Worm (Caenorhabditis elegans) whole organism, L1 larva: ENCODE data around the gene F46C5.9.

ENCODE experiments used
- C04F5.9 ChIP-seq: sonication (generic microtip); optimal IDR thresholded peaks from 2 replicates; lab custom pipeline; 2016; ENCODE audit warnings: missing genetic modification characterization, missing compliant biosample characterization
- C16A3.4 ChIP-seq: fragments of 150-350 bp; optimal IDR thresholded peaks from 2 replicates; lab custom pipeline; 2014; ENCODE audit warnings: missing biosample characterization, missing genetic modification characterization
- C34B4.2 ChIP-seq: sonication (generic microtip); optimal IDR thresholded peaks from 2 replicates; lab custom pipeline; 2017; ENCODE audit warnings: mild to moderate bottlenecking, missing genetic modification characterization, missing compliant biosample characterization
- aly-2 ChIP-seq: fragments of 150-350 bp; optimal IDR thresholded peaks from 2 replicates; lab custom pipeline; 2014; ENCODE audit warnings: missing biosample characterization, missing genetic modification characterization
- ceh-8 ChIP-seq: fragments of 200-800 bp; sonication (Bioruptor generic); optimal IDR thresholded peaks from 2 replicates; lab custom pipeline; 2018; ENCODE audit warnings: mild to moderate bottlenecking, missing genetic modification characterization, moderate library complexity, missing compliant biosample characterization
- ceh-82 ChIP-seq, 3 experiments: fragments of 150-350 bp in 1 of 3; sonication (generic microtip) in 2 of 3; optimal IDR thresholded peaks; 2 replicates each; lab custom pipeline; 2014 to 2017; ENCODE audit warnings: missing biosample characterization in 3 of 3, missing genetic modification characterization in 3 of 3
- ceh-88 ChIP-seq: fragments of 200-800 bp; sonication (Bioruptor generic); IDR thresholded peaks from 2 replicates; pipeline ENCODE4 v1.3.6; 2022; ENCODE audit warnings: missing genetic modification characterization, missing compliant biosample characterization
- ceh-90 ChIP-seq: sonication (generic microtip); optimal IDR thresholded peaks from 2 replicates; lab custom pipeline; 2016; ENCODE audit warnings: missing genetic modification characterization, missing compliant biosample characterization
- ces-1 ChIP-seq: fragments of 150-350 bp; optimal IDR thresholded peaks from 2 replicates; lab custom pipeline; 2014; ENCODE audit warnings: missing biosample characterization, missing genetic modification reagents, missing genetic modification characterization
- dpl-1 ChIP-seq, 3 experiments: fragments of 150-350 bp in 2 of 3; sonication (generic microtip) in 1 of 3; optimal IDR thresholded peaks; 2 replicates each; lab custom pipeline; 2014 to 2017; ENCODE audit warnings: missing biosample characterization in 3 of 3, missing genetic modification characterization in 3 of 3, missing genetic modification reagents in 3 of 3
- efl-3 ChIP-seq: fragments of 200-800 bp; sonication (Bioruptor generic); optimal IDR thresholded peaks from 2 replicates; lab custom pipeline; 2018; ENCODE audit warnings: mild to moderate bottlenecking, missing genetic modification characterization, missing compliant biosample characterization
- egl-13 ChIP-seq: sonication (generic microtip); optimal IDR thresholded peaks from 2 replicates; lab custom pipeline; 2016; ENCODE audit warnings: missing genotype, missing genetic modification reagents, missing genetic modification characterization, missing compliant biosample characterization
- elt-2 ChIP-seq: sonication (generic microtip); optimal IDR thresholded peaks from 2 replicates; lab custom pipeline; 2016; ENCODE audit warnings: missing genetic modification characterization, mild to moderate bottlenecking, inconsistent platforms, missing compliant biosample characterization, missing genetic modification reagents
- elt-3 ChIP-seq, 6 experiments: fragments of 150-350 bp in 1 of 6; sonication (generic microtip); optimal IDR thresholded peaks; 2 replicates each; lab custom pipeline; 2017 to 2018; ENCODE audit warnings: missing biosample characterization in 6 of 6, missing genetic modification characterization in 6 of 6, inconsistent platforms in 1 of 6
- fkh-10 ChIP-seq: sonication (generic microtip); optimal IDR thresholded peaks from 2 replicates; lab custom pipeline; 2017; ENCODE audit warnings: missing biosample characterization, missing genetic modification reagents, missing genetic modification characterization
- fkh-4 ChIP-seq: sonication (generic microtip); optimal IDR thresholded peaks from 2 replicates; lab custom pipeline; 2016; ENCODE audit warnings: missing compliant biosample characterization, missing genetic modification characterization, borderline replicate concordance
- fkh-8 ChIP-seq: sonication (generic microtip); optimal IDR thresholded peaks from 2 replicates; lab custom pipeline; 2016; ENCODE audit warnings: mild to moderate bottlenecking, missing genetic modification characterization, missing compliant biosample characterization
- fos-1 ChIP-seq: fragments of 150-350 bp; optimal IDR thresholded peaks from 2 replicates; lab custom pipeline; 2014; ENCODE audit warnings: missing biosample characterization, missing genetic modification characterization
- hlh-4 ChIP-seq: sonication (generic microtip); optimal IDR thresholded peaks from 2 replicates; lab custom pipeline; 2016; ENCODE audit warnings: mild to moderate bottlenecking, missing genetic modification characterization, missing compliant biosample characterization
- isw-1 ChIP-seq: fragments of 200-800 bp; sonication (Bioruptor generic); IDR thresholded peaks from 2 replicates; pipeline ENCODE4 v1.3.6; 2022; ENCODE audit warnings: missing genetic modification characterization, missing compliant biosample characterization
- lin-15B ChIP-seq: fragments of 150-350 bp; sonication (generic microtip); optimal IDR thresholded peaks from 3 replicates; lab custom pipeline; 2014; ENCODE audit warnings: missing biosample characterization, missing genetic modification characterization
- lin-39 ChIP-seq: fragments of 150-350 bp; optimal IDR thresholded peaks from 2 replicates; lab custom pipeline; 2014; ENCODE audit warnings: missing biosample characterization, missing genetic modification reagents, missing genetic modification characterization
- lir-3 ChIP-seq: sonication (generic microtip); optimal IDR thresholded peaks from 2 replicates; lab custom pipeline; 2016; ENCODE audit warnings: mild to moderate bottlenecking, missing genetic modification characterization, moderate library complexity, missing compliant biosample characterization; ENCODE audit not compliant: poor library complexity
- mab-9 ChIP-seq: fragments of 200-800 bp; sonication (Bioruptor generic); IDR thresholded peaks from 2 replicates; pipeline ENCODE4 v1.3.6; 2022; ENCODE audit warnings: missing genetic modification reagents, missing genetic modification characterization, missing compliant biosample characterization
- mef-2 ChIP-seq: fragments of 150-350 bp; optimal IDR thresholded peaks from 2 replicates; lab custom pipeline; 2014; ENCODE audit warnings: missing biosample characterization, missing genetic modification characterization
- mep-1 ChIP-seq: fragments of 150-350 bp; optimal IDR thresholded peaks from 2 replicates; lab custom pipeline; 2014; ENCODE audit warnings: missing biosample characterization, missing genetic modification characterization
- nhr-20 ChIP-seq: sonication (generic microtip); optimal IDR thresholded peaks from 2 replicates; lab custom pipeline; 2016; ENCODE audit warnings: mild to moderate bottlenecking, missing genetic modification characterization, missing compliant biosample characterization
- nhr-237 ChIP-seq: fragments of 150-350 bp; optimal IDR thresholded peaks from 2 replicates; lab custom pipeline; 2014; ENCODE audit warnings: missing biosample characterization, missing genetic modification characterization
- nhr-28 ChIP-seq: fragments of 150-350 bp; optimal IDR thresholded peaks from 2 replicates; lab custom pipeline; 2014; ENCODE audit warnings: missing biosample characterization, missing genetic modification characterization
- nhr-47 ChIP-seq: sonication (generic microtip); optimal IDR thresholded peaks from 2 replicates; lab custom pipeline; 2016; ENCODE audit warnings: mild to moderate bottlenecking, missing genetic modification characterization, moderate library complexity, missing compliant biosample characterization
- nhr-76 ChIP-seq: sonication (generic microtip); optimal IDR thresholded peaks from 2 replicates; lab custom pipeline; 2017; ENCODE audit warnings: missing biosample characterization, missing genetic modification characterization
- nhr-77 ChIP-seq: fragments of 150-350 bp; optimal IDR thresholded peaks from 2 replicates; lab custom pipeline; 2014; ENCODE audit warnings: missing biosample characterization, missing genetic modification characterization
- nhr-84 ChIP-seq: sonication (generic microtip); optimal IDR thresholded peaks from 2 replicates; lab custom pipeline; 2017; ENCODE audit warnings: missing biosample characterization, missing genetic modification characterization
- nhr-85 ChIP-seq: sonication (generic microtip); peaks from one replicate; lab custom pipeline; 2016; ENCODE audit warnings: missing genetic modification characterization, inconsistent platforms, missing compliant biosample characterization
- nhr-90 ChIP-seq: sonication (generic microtip); optimal IDR thresholded peaks from 2 replicates; lab custom pipeline; 2016; ENCODE audit warnings: mild to moderate bottlenecking, missing genetic modification characterization, missing compliant biosample characterization; ENCODE audit not compliant: poor library complexity
- pax-3 ChIP-seq: fragments of 200-800 bp; sonication (Bioruptor generic); optimal IDR thresholded peaks from 2 replicates; lab custom pipeline; 2018; ENCODE audit warnings: mild to moderate bottlenecking, missing genetic modification characterization, moderate library complexity, missing compliant biosample characterization
- pqm-1 ChIP-seq: sonication (generic microtip); optimal IDR thresholded peaks from 3 replicates; lab custom pipeline; 2017; ENCODE audit warnings: missing biosample characterization, missing genetic modification characterization
- rnt-1 ChIP-seq: sonication (generic microtip); optimal IDR thresholded peaks from 2 replicates; lab custom pipeline; 2016; ENCODE audit warnings: mild to moderate bottlenecking, missing genetic modification characterization, moderate library complexity, missing compliant biosample characterization
- skn-1 ChIP-seq: fragments of 150-350 bp; optimal IDR thresholded peaks from 2 replicates; lab custom pipeline; 2014; ENCODE audit warnings: missing biosample characterization, missing genetic modification characterization
- snpc-4 ChIP-seq: fragments of 150-350 bp; optimal IDR thresholded peaks from 2 replicates; lab custom pipeline; 2014; ENCODE audit warnings: missing biosample characterization, missing genetic modification characterization
- snu-23 ChIP-seq: sonication (generic microtip); optimal IDR thresholded peaks from 2 replicates; lab custom pipeline; 2016; ENCODE audit warnings: missing genetic modification characterization, missing compliant biosample characterization
- sox-4 ChIP-seq: sonication (generic microtip); optimal IDR thresholded peaks from 2 replicates; lab custom pipeline; 2016; ENCODE audit warnings: missing genetic modification characterization, missing compliant biosample characterization
- sptf-1 ChIP-seq: fragments of 150-350 bp; optimal IDR thresholded peaks from 2 replicates; lab custom pipeline; 2014; ENCODE audit warnings: missing biosample characterization, missing genetic modification characterization
- sup-37 ChIP-seq: fragments of 200-800 bp; sonication (Bioruptor generic); optimal IDR thresholded peaks from 2 replicates; lab custom pipeline; 2018; ENCODE audit warnings: mild to moderate bottlenecking, missing genetic modification characterization, missing compliant biosample characterization
- tbx-2 ChIP-seq: sonication (generic microtip); optimal IDR thresholded peaks from 2 replicates; lab custom pipeline; 2016; ENCODE audit warnings: missing genetic modification characterization, missing compliant biosample characterization
- unc-30 ChIP-seq: sonication (generic microtip); optimal IDR thresholded peaks from 2 replicates; lab custom pipeline; 2017; ENCODE audit warnings: missing biosample characterization, missing genetic modification characterization
- unc-86 ChIP-seq: sonication (generic microtip); optimal IDR thresholded peaks from 2 replicates; lab custom pipeline; 2016; ENCODE audit warnings: missing genetic modification characterization, missing compliant biosample characterization
- unc-98 ChIP-seq: fragments of 200-800 bp; sonication (Bioruptor generic); IDR thresholded peaks from 2 replicates; pipeline ENCODE4 v1.3.6; 2022; ENCODE audit warnings: missing genetic modification characterization, missing compliant biosample characterization
- vab-15 ChIP-seq: sonication (generic microtip); optimal IDR thresholded peaks from 2 replicates; lab custom pipeline; 2017; ENCODE audit warnings: missing genotype, mild to moderate bottlenecking, missing genetic modification characterization, missing compliant biosample characterization
- xbp-1 ChIP-seq: sonication (generic microtip); optimal IDR thresholded peaks from 2 replicates; lab custom pipeline; 2016; ENCODE audit warnings: missing genetic modification characterization, missing compliant biosample characterization
- zip-4 ChIP-seq: fragments of 200-800 bp; sonication (Bioruptor generic); optimal IDR thresholded peaks from 2 replicates; lab custom pipeline; 2018; ENCODE audit warnings: mild to moderate bottlenecking, missing genetic modification characterization, moderate library complexity, missing compliant biosample characterization

Gene F46C5.9

DNA sequence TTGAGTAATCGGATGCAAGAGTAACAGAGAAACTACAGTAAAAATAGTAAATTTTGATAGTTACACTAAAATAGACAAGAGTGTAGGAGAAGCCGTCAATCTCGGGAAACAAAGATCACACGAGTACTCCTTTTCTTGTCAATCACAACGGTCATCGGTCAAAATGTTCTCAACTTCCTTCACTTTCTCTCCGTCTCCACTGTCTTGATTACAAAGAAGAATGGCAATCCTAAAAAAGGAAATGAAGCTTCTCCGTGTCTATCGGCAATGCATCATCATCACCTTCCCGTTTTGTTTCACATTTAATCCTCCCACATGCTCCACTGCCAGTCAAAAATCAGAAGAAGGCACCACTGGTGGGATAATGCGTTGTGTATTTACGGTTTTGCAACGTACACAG, 10.8 kb downstream of the F46C5.9 start:
- TF ChIP-seq zip-4 (GFP tag; lab: Kevin White, UChicago) (no peak), nhr-47 (tag; lab: Kevin White, UChicago) (no peak), lin-39 (tag; lab: Kevin White, UChicago) (no peak), dpl-1 (GFP tag; optimal IDR thresholded peaks at IDR 0.05; lab: Kevin White, UChicago) (no peak), nhr-20 (tag; lab: Kevin White, UChicago) (no peak), lir-3 (tag; lab: Kevin White, UChicago) (no peak), nhr-90 (tag; lab: Kevin White, UChicago) (no peak), sox-4 (tag; lab: Kevin White, UChicago) (no peak), fkh-8 (tag; lab: Kevin White, UChicago) (no peak), mep-1 (no peak), unc-98 (GFP tag; lab: Robert Waterston, UW) (no peak), mab-9 (GFP tag; lab: Robert Waterston, UW) (no peak), pax-3 (tag; lab: Kevin White, UChicago) (no peak), pqm-1 (tag; lab: Kevin White, UChicago) (no peak)

DNA sequence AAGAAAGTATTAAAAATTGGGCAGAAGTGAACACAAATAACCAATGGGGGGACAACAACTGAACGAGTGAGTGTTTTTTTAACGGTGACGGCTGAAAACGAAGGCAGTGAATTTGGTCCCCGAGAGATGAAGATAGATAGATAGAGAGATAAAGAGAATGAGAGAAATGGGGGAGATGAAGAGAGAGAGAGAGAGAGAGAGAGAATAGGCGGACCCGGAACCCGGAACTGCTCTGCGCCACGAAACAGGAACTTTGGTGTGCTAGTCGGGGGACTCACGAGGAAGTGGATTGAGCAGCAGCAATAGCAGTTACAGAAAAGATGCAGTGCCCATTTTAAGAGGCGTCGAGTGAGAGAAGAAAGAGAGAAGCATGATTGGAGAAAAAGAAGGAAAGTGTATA, 14.1 kb downstream of the F46C5.9 start:
- TF ChIP-seq sup-37 (GFP tag; lab: Kevin White, UChicago) (no peak), ceh-8 (GFP tag; lab: Kevin White, UChicago) (peak; percentile 32), elt-3 (tag; optimal IDR thresholded peaks at IDR 0.05; lab: Kevin White, UChicago) (no peak), rnt-1 (tag; lab: Kevin White, UChicago) (peak; percentile 51), efl-3 (GFP tag; lab: Kevin White, UChicago) (no peak), nhr-76 (tag; lab: Kevin White, UChicago) (no peak), ceh-90 (tag; lab: Kevin White, UChicago) (no peak), snu-23 (GFP tag; lab: Kevin White, UChicago) (peak; percentile 70), elt-2 (no peak), dpl-1 (GFP tag; optimal IDR thresholded peaks at IDR 0.05; lab: Kevin White, UChicago) (peak in 1 of 3 experiments; percentile 18), skn-1 (tag; lab: Kevin White, UChicago) (peak; percentile 6), fos-1 (tag; lab: Kevin White, UChicago) (peak; percentile 21), C34B4.2 (tag; lab: Kevin White, UChicago) (no peak), tbx-2 (peak; percentile 81), ces-1 (GFP tag; lab: Kevin White, UChicago) (no peak), unc-98 (GFP tag; lab: Robert Waterston, UW) (no peak), C04F5.9 (tag; lab: Kevin White, UChicago) (no peak), mef-2 (tag; lab: Kevin White, UChicago) (no peak), hlh-4 (tag; lab: Kevin White, UChicago) (no peak), aly-2 (tag; lab: Kevin White, UChicago) (no peak), C16A3.4 (tag; lab: Kevin White, UChicago) (no peak), pax-3 (tag; lab: Kevin White, UChicago) (no peak), fkh-10 (GFP tag; lab: Kevin White, UChicago) (peak; percentile 94), nhr-28 (tag; lab: Kevin White, UChicago) (no peak), nhr-237 (tag; lab: Kevin White, UChicago) (no peak), xbp-1 (tag; lab: Kevin White, UChicago) (peak; percentile 61), nhr-85 (no peak), lin-15B (tag; lab: Kevin White, UChicago) (no peak), sox-4 (tag; lab: Kevin White, UChicago) (no peak), nhr-77 (peak; percentile 7), vab-15 (tag; lab: Kevin White, UChicago) (no peak), egl-13 (tag; lab: Kevin White, UChicago) (peak; percentile 90), lin-39 (tag; lab: Kevin White, UChicago) (no peak), ceh-88 (GFP tag; lab: Robert Waterston, UW) (no peak), fkh-4 (tag; lab: Kevin White, UChicago) (no peak), mab-9 (GFP tag; lab: Robert Waterston, UW) (no peak), isw-1 (GFP tag; lab: Robert Waterston, UW) (peak; percentile 59), nhr-84 (no peak), sptf-1 (tag; lab: Kevin White, UChicago) (no peak), ceh-82 (tag; optimal IDR thresholded peaks at IDR 0.05; lab: Kevin White, UChicago) (peak; percentile 48 to 68 (median 65)), unc-86 (peak; percentile 83), snpc-4 (peak; percentile 13), unc-30 (tag; lab: Kevin White, UChicago) (no peak)
